Worm (Caenorhabditis elegans) whole organism, L4 larva: Measurements from ENCODE around the gene hsp-25.

ENCODE experiments used
- lsy-2 ChIP-seq, 2 experiments: fragments of 150-350 bp in 1 of 2; sonication (generic microtip) in 1 of 2; optimal IDR thresholded peaks; 2 replicates each; lab custom pipeline; 2014 to 2017; ENCODE audit warnings: missing biosample characterization in 2 of 2, missing genetic modification characterization in 2 of 2
- nhr-102 ChIP-seq: sonication (generic microtip); optimal IDR thresholded peaks from 2 replicates; lab custom pipeline; 2016; ENCODE audit warnings: mild to moderate bottlenecking, missing genetic modification characterization, moderate library complexity, missing compliant biosample characterization
- saeg-2 ChIP-seq: fragments of 200-800 bp; sonication (Bioruptor generic); IDR thresholded peaks from 2 replicates; pipeline ENCODE4 v1.3.6; 2022; ENCODE audit warnings: missing genetic modification reagents, missing genetic modification characterization, missing compliant biosample characterization

- no peak for TF ChIP-seq saeg-2 (GFP tag; lab: Robert Waterston, UW)
- peak; percentile 15 for TF ChIP-seq nhr-102 (tag; lab: Kevin White, UChicago)
- no peak for TF ChIP-seq lsy-2 (tag; optimal IDR thresholded peaks at IDR 0.05; lab: Kevin White, UChicago)
Observed at ce11 chrX:6024977-6025376, 14.5 kb downstream of the hsp-25 start.
